Fruit fly (Drosophila melanogaster) Kc167 (cell line): Measurements from ENCODE around the gene EndoA.

Experiments used
- h ChIP-seq: fragments of >200 bp; optimal IDR thresholded peaks from 3 replicates; lab custom pipeline; 2018; ENCODE audit warnings: missing external identifiers
- psq ChIP-seq: fragments of >200 bp; optimal IDR thresholded peaks from 2 replicates; lab custom pipeline; 2017; ENCODE audit warnings: missing external identifiers
- ttk ChIP-seq: sonication (Bioruptor generic); optimal IDR thresholded peaks from 2 replicates; lab custom pipeline; 2017; ENCODE audit warnings: missing external identifiers

DNA sequence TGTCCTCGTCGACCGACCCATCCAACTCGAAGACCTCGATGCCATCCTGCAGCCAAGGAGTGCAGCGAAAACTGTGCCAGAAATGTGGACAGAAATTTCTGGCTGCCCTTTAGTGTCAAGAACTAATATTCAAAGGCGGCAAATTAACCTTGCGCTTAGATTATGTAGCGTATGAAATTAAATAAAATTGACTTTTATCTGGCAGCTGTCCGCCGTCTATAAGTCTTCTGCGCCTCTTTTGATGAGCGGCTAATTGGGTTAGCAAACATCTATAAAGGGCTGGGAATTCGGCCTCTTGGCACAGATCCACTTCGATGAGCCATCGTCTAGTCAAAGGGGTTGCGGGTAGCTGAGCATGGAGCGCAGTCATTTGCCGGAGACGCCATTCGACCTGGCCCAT is 7.3 kb upstream of the EndoA start, which contains the start of gene Rh2:
- TF ChIP-seq psq (lab: Kevin White, UChicago) (no peak), h (lab: Kevin White, UChicago) (no peak), ttk (lab: Kevin White, UChicago) (no peak)
